Worm (Caenorhabditis elegans) whole organism, mixed stage, embryonic: ENCODE data around the gene F21A3.4.
A peak's percentile ranks its signal among the peaks of the same experiment; 100 is the strongest.

Experiments used
- bed-3 ChIP-seq: fragments of 200-800 bp; sonication (Bioruptor generic); optimal IDR thresholded peaks from 3 replicates; lab custom pipeline; 2018; ENCODE audit warnings: mild to moderate bottlenecking, missing genetic modification characterization, moderate library complexity, missing compliant biosample characterization
- ceh-39 ChIP-seq: fragments of 150-350 bp; optimal IDR thresholded peaks from 2 replicates; lab custom pipeline; 2014; ENCODE audit warnings: missing biosample characterization, missing genetic modification characterization
- ces-1 ChIP-seq: fragments of 150-350 bp; optimal IDR thresholded peaks from 2 replicates; lab custom pipeline; 2014; ENCODE audit warnings: missing biosample characterization, missing genetic modification reagents, missing genetic modification characterization
- drap-1 ChIP-seq: fragments of 200-800 bp; sonication (Bioruptor generic); optimal IDR thresholded peaks from 3 replicates; lab custom pipeline; 2018; ENCODE audit warnings: mild to moderate bottlenecking, missing genetic modification characterization, missing compliant biosample characterization
- elt-1 ChIP-seq: sonication (generic microtip); optimal IDR thresholded peaks from 2 replicates; lab custom pipeline; 2017; ENCODE audit warnings: missing genetic modification characterization, mild to moderate bottlenecking, missing compliant biosample characterization, antibody characterized with exemption, moderate library complexity, borderline replicate concordance; ENCODE audit not compliant: insufficient read depth
- hlh-1 ChIP-seq: fragments of 150-350 bp; optimal IDR thresholded peaks from 2 replicates; lab custom pipeline; 2014; ENCODE audit warnings: missing biosample characterization, missing genetic modification reagents, missing genetic modification characterization
- lin-13 ChIP-seq: fragments of 150-350 bp; optimal IDR thresholded peaks from 2 replicates; lab custom pipeline; 2014; ENCODE audit warnings: missing biosample characterization, missing genetic modification characterization
- nhr-28 ChIP-seq: fragments of 150-350 bp; optimal IDR thresholded peaks from 2 replicates; lab custom pipeline; 2014; ENCODE audit warnings: missing biosample characterization, missing genetic modification characterization
- nhr-76 ChIP-seq: sonication (generic microtip); optimal IDR thresholded peaks from 2 replicates; lab custom pipeline; 2017; ENCODE audit warnings: missing biosample characterization, missing genetic modification characterization
- pha-4 ChIP-seq: fragments of 150-350 bp; optimal IDR thresholded peaks from 2 replicates; lab custom pipeline; 2018; ENCODE audit warnings: missing biosample characterization, missing genetic modification reagents, missing genetic modification characterization
- snpc-4 ChIP-seq: fragments of 150-350 bp; optimal IDR thresholded peaks from 2 replicates; lab custom pipeline; 2014; ENCODE audit warnings: missing biosample characterization, missing genetic modification characterization
- sptf-1 ChIP-seq: sonication (generic microtip); optimal IDR thresholded peaks from 2 replicates; lab custom pipeline; 2017; ENCODE audit warnings: mild to moderate bottlenecking, missing genetic modification characterization, moderate library complexity, missing compliant biosample characterization
- unc-62 ChIP-seq: fragments of 150-350 bp; optimal IDR thresholded peaks from 2 replicates; lab custom pipeline; 2014; ENCODE audit warnings: missing biosample characterization, missing genetic modification reagents, missing genetic modification characterization
- ztf-11 ChIP-seq: fragments of 150-350 bp; optimal IDR thresholded peaks from 2 replicates; lab custom pipeline; 2014; ENCODE audit warnings: missing biosample characterization, missing genetic modification characterization

DNA sequence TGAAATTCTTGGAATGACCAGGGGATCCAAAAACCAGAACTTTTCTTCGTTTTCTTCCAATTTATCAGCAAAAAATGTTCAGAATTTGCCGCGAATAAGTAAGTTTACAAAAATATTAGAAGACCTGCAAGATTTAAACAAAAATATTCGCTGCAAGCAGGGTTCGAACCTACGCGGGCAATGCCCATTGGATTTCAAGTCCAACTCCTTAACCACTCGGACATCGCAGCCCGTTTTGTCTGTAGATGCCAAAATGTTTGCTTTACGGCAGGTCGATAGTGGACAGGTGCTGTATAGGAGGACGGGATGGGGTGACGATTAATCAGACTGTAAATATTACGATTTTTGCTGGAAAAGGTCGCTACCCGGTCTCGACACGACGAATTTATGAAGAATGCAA, 11.3 kb downstream of the F21A3.4 start:
- TF ChIP-seq snpc-4 (tag; lab: Kevin White, UChicago) (no peak), unc-62 (GFP tag; lab: Kevin White, UChicago) (no peak), hlh-1 (tag; lab: Kevin White, UChicago) (no peak), pha-4 (tag; lab: Kevin White, UChicago) (no peak), bed-3 (GFP tag; lab: Kevin White, UChicago) (no peak), sptf-1 (tag; lab: Kevin White, UChicago) (peak; percentile 17), ztf-11 (tag; lab: Kevin White, UChicago) (no peak), nhr-76 (tag; lab: Kevin White, UChicago) (no peak), ces-1 (no peak), nhr-28 (tag; lab: Kevin White, UChicago) (no peak), elt-1 (tag; lab: Kevin White, UChicago) (no peak), drap-1 (peak; percentile 62), lin-13 (no peak), ceh-39 (tag; lab: Kevin White, UChicago) (no peak)
